Worm (Caenorhabditis elegans) whole organism, L3 larva: ENCODE results near the gene lec-5.

Experiments used
- R02D3.7 ChIP-seq: fragments of 150-350 bp; optimal IDR thresholded peaks from 2 replicates; lab custom pipeline; 2014; ENCODE audit warnings: missing biosample characterization, missing genetic modification characterization
- ZK546.5 ChIP-seq: sonication (generic microtip); optimal IDR thresholded peaks from 2 replicates; lab custom pipeline; 2017; ENCODE audit warnings: missing biosample characterization, missing genetic modification characterization
- ceh-82 ChIP-seq: fragments of 150-350 bp; optimal IDR thresholded peaks from 2 replicates; lab custom pipeline; 2014; ENCODE audit warnings: missing biosample characterization, missing genetic modification characterization
- ceh-9 ChIP-seq: sonication (generic microtip); optimal IDR thresholded peaks from 2 replicates; lab custom pipeline; 2018; ENCODE audit warnings: missing biosample characterization, missing genetic modification characterization
- elt-1 ChIP-seq: fragments of 150-350 bp; optimal IDR thresholded peaks from 2 replicates; lab custom pipeline; 2014; ENCODE audit warnings: missing biosample characterization, missing genetic modification characterization
- fos-1 ChIP-seq: fragments of 150-350 bp; optimal IDR thresholded peaks from 2 replicates; lab custom pipeline; 2014; ENCODE audit warnings: missing biosample characterization, missing genetic modification characterization
- lsy-12 ChIP-seq: sonication (generic microtip); optimal IDR thresholded peaks from 2 replicates; lab custom pipeline; 2016; ENCODE audit warnings: mild to moderate bottlenecking, missing genetic modification characterization, missing compliant biosample characterization
- nhr-25 ChIP-seq: sonication (generic microtip); optimal IDR thresholded peaks from 2 replicates; lab custom pipeline; 2017; ENCODE audit warnings: missing biosample characterization, missing genetic modification characterization
- sea-2 ChIP-seq: fragments of 150-350 bp; sonication (generic microtip); optimal IDR thresholded peaks from 4 replicates; lab custom pipeline; 2014; ENCODE audit warnings: missing biosample characterization, missing genetic modification reagents, missing genetic modification characterization
- snpc-4 ChIP-seq: fragments of 150-350 bp; optimal IDR thresholded peaks from 2 replicates; lab custom pipeline; 2014; ENCODE audit warnings: missing biosample characterization, missing genetic modification characterization
- zag-1 ChIP-seq: fragments of 150-350 bp; optimal IDR thresholded peaks from 2 replicates; lab custom pipeline; 2014; ENCODE audit warnings: missing biosample characterization, missing genetic modification characterization
- ztf-11 ChIP-seq: fragments of 150-350 bp; optimal IDR thresholded peaks from 2 replicates; lab custom pipeline; 2014; ENCODE audit warnings: missing biosample characterization, missing genetic modification characterization

- TF ChIP-seq nhr-25 (tag; lab: Kevin White, UChicago) (no peak), ceh-82 (no peak), lsy-12 (tag; lab: Kevin White, UChicago) (no peak), ztf-11 (no peak), fos-1 (no peak), elt-1 (no peak), ZK546.5 (no peak), sea-2 (GFP tag; lab: Kevin White, UChicago) (no peak), zag-1 (tag; lab: Kevin White, UChicago) (no peak), snpc-4 (no peak), ceh-9 (tag; lab: Kevin White, UChicago) (no peak), R02D3.7 (tag; lab: Kevin White, UChicago) (no peak)
These were observed 34.3 kb downstream of the lec-5 start for ce11 chrII:5806563-5806962.
